Worm (Caenorhabditis elegans): Measurements from ENCODE around the gene F48C5.2.
A peak's percentile ranks its signal among the peaks of the same experiment; 100 is the strongest.

Gene F48C5.2

DNA sequence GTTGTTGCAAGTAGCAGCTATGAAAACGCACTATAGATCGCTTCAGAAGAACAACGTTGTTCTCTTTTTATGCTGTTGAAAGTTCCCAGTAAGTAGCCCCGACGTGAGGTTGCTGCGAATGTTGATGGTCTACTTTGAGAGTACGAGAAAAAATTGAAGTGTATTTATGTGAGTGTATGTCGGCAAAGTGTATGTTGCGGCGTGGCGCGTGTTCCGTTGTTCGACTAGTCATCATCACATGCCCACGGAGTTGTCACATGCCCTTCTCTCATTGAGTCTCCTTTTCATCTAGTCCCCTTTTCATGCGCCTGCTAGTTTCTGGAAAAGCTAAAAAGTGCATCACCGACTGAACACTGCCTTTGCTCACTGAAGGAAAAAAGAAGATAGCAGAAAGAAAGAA, 17.8 kb upstream of the F48C5.2 start (continued):
- TF ChIP-seq ama-1 (optimal IDR thresholded peaks at IDR 0.05) (peak; percentile 66), nhr-11 (tag; optimal IDR thresholded peaks at IDR 0.05) (no peak)

- TF ChIP-seq pha-4 (tag; optimal IDR thresholded peaks at IDR 0.05) (peak; percentile 99), nhr-12 (tag; optimal IDR thresholded peaks at IDR 0.05) (no peak), lsy-12 (tag; optimal IDR thresholded peaks at IDR 0.05) (no peak), nhr-77 (tag; optimal IDR thresholded peaks at IDR 0.05) (no peak), nhr-23 (tag; optimal IDR thresholded peaks at IDR 0.05) (peak; percentile 19)
These were observed 17.3 kb upstream of the F48C5.2 start for ce11 chrX:11471409-11471808.

- TF ChIP-seq nfya-1 (tag; optimal IDR thresholded peaks at IDR 0.05; ENCODE audit: insufficient read depth) (peak; percentile 17), elt-1 (tag; optimal IDR thresholded peaks at IDR 0.05) (peak; percentile 38), egl-27 (tag; optimal IDR thresholded peaks at IDR 0.05) (no peak), egl-5 (tag; optimal IDR thresholded peaks at IDR 0.05) (peak; percentile 74), jun-1 (tag; optimal IDR thresholded peaks at IDR 0.05) (peak; percentile 33), nhr-43 (tag; optimal IDR thresholded peaks at IDR 0.05; ENCODE audit: poor library complexity, severe bottlenecking) (no peak), ama-1 (optimal IDR thresholded peaks at IDR 0.05) (no peak), pha-4 (tag; optimal IDR thresholded peaks at IDR 0.05) (peak; percentile 49), lsy-12 (tag; optimal IDR thresholded peaks at IDR 0.05) (no peak), fkh-2 (tag; optimal IDR thresholded peaks at IDR 0.05) (no peak), aly-2 (tag; optimal IDR thresholded peaks at IDR 0.05) (no peak), nhr-25 (tag; optimal IDR thresholded peaks at IDR 0.05) (peak; percentile 12), mdl-1 (tag; optimal IDR thresholded peaks at IDR 0.05) (peak; percentile 35), snpc-4 (tag; optimal IDR thresholded peaks at IDR 0.05) (peak; percentile 5), pqm-1 (tag; optimal IDR thresholded peaks at IDR 0.05) (peak; percentile 45), elt-2 (tag; optimal IDR thresholded peaks at IDR 0.05) (peak; percentile 87)
These were observed 15.5 kb upstream of the F48C5.2 start for ce11 chrX:11469600-11469999.

- TF ChIP-seq fkh-2 (tag; optimal IDR thresholded peaks at IDR 0.05) (no peak), ceh-16 (tag; optimal IDR thresholded peaks at IDR 0.05) (no peak), nfya-1 (tag; optimal IDR thresholded peaks at IDR 0.05; ENCODE audit: insufficient read depth) (peak; percentile 54), lin-39 (tag; optimal IDR thresholded peaks at IDR 0.05) (no peak), ama-1 (optimal IDR thresholded peaks at IDR 0.05) (peak; percentile 66)
These were observed 14.7 kb upstream of the F48C5.2 start for ce11 chrX:11468814-11469213.

ce11 chrX:11467320-11467732, 13.2 kb upstream of the F48C5.2 start:
- TF ChIP-seq lsy-12 (tag; optimal IDR thresholded peaks at IDR 0.05) (peak; percentile 8), elt-3 (tag; optimal IDR thresholded peaks at IDR 0.05) (no peak), elt-1 (tag; optimal IDR thresholded peaks at IDR 0.05) (no peak), ztf-4 (tag; optimal IDR thresholded peaks at IDR 0.05) (peak; percentile 60), nhr-77 (tag; optimal IDR thresholded peaks at IDR 0.05) (no peak), nhr-237 (tag; optimal IDR thresholded peaks at IDR 0.05) (no peak), egl-5 (tag; optimal IDR thresholded peaks at IDR 0.05) (peak; percentile 30), mdl-1 (tag; optimal IDR thresholded peaks at IDR 0.05) (peak; percentile 67), R02D3.7 (tag; optimal IDR thresholded peaks at IDR 0.05) (no peak), lin-15B (tag; optimal IDR thresholded peaks at IDR 0.05) (peak; percentile 13), skn-1 (tag; optimal IDR thresholded peaks at IDR 0.05) (peak; percentile 56), nhr-11 (tag; optimal IDR thresholded peaks at IDR 0.05) (peak; percentile 12), zag-1 (tag; optimal IDR thresholded peaks at IDR 0.05) (no peak), fkh-2 (tag; optimal IDR thresholded peaks at IDR 0.05) (peak; percentile 10), nhr-67 (tag; optimal IDR thresholded peaks at IDR 0.05) (no peak), hmg-11 (tag; optimal IDR thresholded peaks at IDR 0.05) (peak; percentile 32), sea-2 (GFP tag; optimal IDR thresholded peaks at IDR 0.05) (no peak), pha-4 (tag; optimal IDR thresholded peaks at IDR 0.05) (peak; percentile 37), nhr-12 (tag; optimal IDR thresholded peaks at IDR 0.05) (no peak), aly-2 (tag; optimal IDR thresholded peaks at IDR 0.05) (no peak), ceh-28 (tag; optimal IDR thresholded peaks at IDR 0.05) (no peak), eor-1 (tag; optimal IDR thresholded peaks at IDR 0.05) (no peak), unc-62 (GFP tag; optimal IDR thresholded peaks at IDR 0.05) (peak; percentile 29), lin-39 (tag; optimal IDR thresholded peaks at IDR 0.05) (peak; percentile 90), snpc-4 (tag; optimal IDR thresholded peaks at IDR 0.05) (peak; percentile 65), ceh-9 (tag; optimal IDR thresholded peaks at IDR 0.05) (no peak), elt-2 (tag; optimal IDR thresholded peaks at IDR 0.05) (peak; percentile 49), ama-1 (optimal IDR thresholded peaks at IDR 0.05) (peak; percentile 20), mml-1 (tag; optimal IDR thresholded peaks at IDR 0.05) (no peak), ztf-11 (tag; optimal IDR thresholded peaks at IDR 0.05) (no peak), fos-1 (tag; optimal IDR thresholded peaks at IDR 0.05) (no peak), daf-12 (tag; optimal IDR thresholded peaks at IDR 0.05) (no peak), nfya-1 (tag; optimal IDR thresholded peaks at IDR 0.05; ENCODE audit: insufficient read depth) (peak; percentile 89), unc-39 (tag; optimal IDR thresholded peaks at IDR 0.05) (no peak), ceh-82 (tag; optimal IDR thresholded peaks at IDR 0.05) (no peak), fkh-10 (GFP tag; optimal IDR thresholded peaks at IDR 0.05) (peak; percentile 77), ceh-16 (tag; optimal IDR thresholded peaks at IDR 0.05) (no peak), ZK546.5 (tag; optimal IDR thresholded peaks at IDR 0.05) (no peak)
